Fruit fly (Drosophila melanogaster) Kc167 (cell line): ENCODE results near the gene CalpC.

Source experiments
- Myc ChIP-seq: fragments of >200 bp; optimal IDR thresholded peaks from 2 replicates; lab custom pipeline; 2017; ENCODE audit warnings: missing external identifiers
- Sin3A ChIP-seq: fragments of >200 bp; optimal IDR thresholded peaks from 2 replicates; lab custom pipeline; 2018; ENCODE audit warnings: missing external identifiers
- h ChIP-seq: fragments of >200 bp; optimal IDR thresholded peaks from 3 replicates; lab custom pipeline; 2018; ENCODE audit warnings: missing external identifiers
- insv ChIP-seq: fragments of >200 bp; optimal IDR thresholded peaks from 3 replicates; lab custom pipeline; 2018; ENCODE audit warnings: missing external identifiers
- psq ChIP-seq: fragments of >200 bp; optimal IDR thresholded peaks from 2 replicates; lab custom pipeline; 2017; ENCODE audit warnings: missing external identifiers
- ttk ChIP-seq: sonication (Bioruptor generic); optimal IDR thresholded peaks from 2 replicates; lab custom pipeline; 2017; ENCODE audit warnings: missing external identifiers

The CalpC gene

dm6 chrX:16320197-16320921 lies 5.2 kb upstream of the CalpC start, which contains the start of gene Cyp1:
Gene Cyp1 (minus strand): TSS chrX:16320370.
- no peak for TF ChIP-seq Myc
- TF ChIP-seq h (lab: Kevin White, UChicago), result no peak
- TF ChIP-seq Sin3A, result no peak
- no peak for TF ChIP-seq ttk
- no peak for TF ChIP-seq psq (lab: Kevin White, UChicago)
- TF ChIP-seq insv, result no peak

- TF ChIP-seq insv (no peak), Myc (no peak), Sin3A (no peak), ttk (no peak), psq (lab: Kevin White, UChicago) (no peak), h (lab: Kevin White, UChicago) (no peak)
These were observed 4.5 kb upstream of the CalpC start for dm6 chrX:16321037-16321436.

dm6 chrX:16323063-16323462 lies 2.5 kb upstream of the CalpC start, which contains the start of the genes CG9917 and CG32579:
Gene CG9917 (minus strand): TSS chrX:16323231.
Gene CG32579 (plus strand): TSS chrX:16323286.
- TF ChIP-seq h (lab: Kevin White, UChicago) (no peak), Sin3A (no peak), insv (no peak), Myc (no peak), ttk (no peak), psq (lab: Kevin White, UChicago) (no peak)

DNA sequence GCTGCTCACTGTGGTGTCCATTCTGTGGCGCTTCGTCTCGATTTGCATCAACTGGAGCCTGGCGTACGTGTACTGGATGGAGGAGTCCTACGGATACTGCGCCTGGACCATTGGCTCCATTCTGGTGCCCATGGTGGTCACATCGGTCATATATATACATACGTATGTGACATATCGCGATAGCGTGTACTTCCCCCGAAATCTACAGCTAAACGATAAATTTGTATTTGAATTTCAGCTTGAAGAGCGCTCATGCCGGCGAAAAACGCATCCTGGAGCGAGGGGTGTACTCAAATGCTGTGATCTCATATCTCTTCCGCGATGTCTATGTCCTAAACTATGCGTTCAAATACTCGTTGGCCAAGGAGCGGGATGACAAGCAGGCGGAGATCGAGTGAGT lies 2.0 kb upstream of the CalpC start:
- no peak for TF ChIP-seq ttk
- TF ChIP-seq psq (lab: Kevin White, UChicago), result no peak

DNA sequence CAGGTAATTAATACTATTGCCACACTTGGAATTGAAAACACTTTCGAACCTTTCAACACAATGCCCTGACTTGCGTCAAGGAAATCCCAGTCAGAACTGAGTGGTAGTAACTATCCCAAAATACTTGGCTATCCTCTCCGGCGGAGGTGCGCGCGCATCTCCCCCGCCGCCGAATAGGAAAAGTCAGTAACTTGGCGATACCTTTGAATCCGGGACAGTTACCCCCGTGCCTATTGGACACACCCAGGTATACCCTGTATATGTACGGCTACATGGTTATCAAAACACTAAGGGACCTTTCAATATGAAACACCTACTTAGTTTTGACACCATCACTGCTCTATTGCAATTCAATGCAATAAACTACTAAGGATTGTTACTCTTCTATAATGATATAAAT lies 5.1 kb downstream of the CalpC start, which contains the start of gene CG9919:
TSS of gene CG9919 (minus strand) at position 101 of the 400 bp plus-strand sequence.
- TF ChIP-seq Sin3A (no peak), Myc (no peak)

- no peak for TF ChIP-seq ttk
- no peak for TF ChIP-seq psq (lab: Kevin White, UChicago)
- no peak for TF ChIP-seq Myc
- no peak for TF ChIP-seq Sin3A
- TF ChIP-seq insv, result no peak
- TF ChIP-seq h (lab: Kevin White, UChicago), result no peak
These were observed 6.1 kb downstream of the CalpC start for dm6 chrX:16331562-16332233.

DNA sequence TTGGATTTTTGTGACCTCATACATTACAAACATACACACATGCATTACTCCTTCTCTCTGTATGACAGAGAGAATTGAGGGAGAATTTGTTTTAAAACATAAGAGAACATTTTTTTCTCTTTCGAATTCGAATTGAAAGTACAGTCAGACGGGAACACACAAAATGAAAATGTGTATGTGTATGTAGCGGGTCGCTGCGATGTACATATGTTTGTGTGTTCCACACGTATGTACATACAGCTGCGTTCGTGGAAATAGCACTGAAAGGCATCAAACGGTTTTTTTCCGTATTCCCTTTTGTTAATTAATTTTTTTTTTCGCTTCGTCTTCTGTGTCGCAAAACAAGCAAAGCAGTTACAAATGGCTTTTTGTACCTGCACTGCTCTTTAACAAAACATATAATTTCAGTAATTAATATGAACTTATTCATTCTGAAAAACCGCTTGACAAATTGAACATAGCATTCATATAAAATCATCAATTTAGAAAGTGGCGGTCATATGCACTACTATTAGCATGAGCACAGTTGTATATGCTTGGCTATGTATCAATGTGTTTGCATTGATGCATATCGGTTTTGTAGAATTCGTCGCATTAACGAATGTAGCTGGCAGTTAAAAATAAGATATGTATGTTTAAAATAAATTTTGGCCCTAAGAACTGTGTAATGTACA lies 7.2 kb downstream of the CalpC start:
- TF ChIP-seq Myc (no peak), insv (no peak), ttk (no peak), psq (lab: Kevin White, UChicago) (no peak), h (lab: Kevin White, UChicago) (no peak), Sin3A (no peak)

DNA sequence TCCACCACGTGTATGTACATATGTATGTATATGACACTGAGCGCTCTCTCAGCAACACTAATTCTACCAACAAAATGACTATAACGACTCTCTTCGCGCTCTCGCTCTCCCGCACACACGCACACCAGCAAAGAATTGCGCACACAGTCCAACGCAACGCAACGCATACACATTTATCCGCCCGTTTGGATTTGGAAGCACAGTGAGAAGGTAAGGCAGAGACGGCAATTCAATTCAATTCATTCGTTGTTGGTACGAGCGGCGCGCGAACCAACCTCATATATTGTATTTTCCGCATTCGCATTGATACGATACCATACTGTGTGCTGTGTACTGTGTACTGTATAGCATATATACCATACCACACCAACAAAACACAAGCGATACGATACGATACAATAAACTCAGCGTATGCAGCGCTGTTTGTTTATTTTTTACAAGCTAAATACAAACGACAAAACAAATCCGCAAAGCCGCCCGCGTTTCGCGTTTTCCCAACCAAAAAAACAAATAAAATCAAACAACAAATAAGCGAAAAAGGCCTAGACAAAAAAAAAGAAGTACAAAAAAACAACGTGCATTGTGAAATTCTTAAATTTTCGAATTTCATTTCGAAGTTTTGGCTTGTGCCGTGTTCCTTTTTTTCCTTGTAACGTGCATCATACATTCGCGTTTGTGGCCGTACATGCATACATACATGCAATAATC lies 8.0 kb downstream of the CalpC start, which contains the start of the genes CG9921 and Dsp1:
TSS of gene CG9921 (minus strand) at position 167 of the 708 bp plus-strand sequence.
TSS of gene Dsp1 (plus strand) at position 179 of the 708 bp plus-strand sequence.
- TF ChIP-seq ttk (no peak), h (lab: Kevin White, UChicago) (no peak), Sin3A (no peak), Myc (no peak), insv (no peak), psq (lab: Kevin White, UChicago) (no peak)

DNA sequence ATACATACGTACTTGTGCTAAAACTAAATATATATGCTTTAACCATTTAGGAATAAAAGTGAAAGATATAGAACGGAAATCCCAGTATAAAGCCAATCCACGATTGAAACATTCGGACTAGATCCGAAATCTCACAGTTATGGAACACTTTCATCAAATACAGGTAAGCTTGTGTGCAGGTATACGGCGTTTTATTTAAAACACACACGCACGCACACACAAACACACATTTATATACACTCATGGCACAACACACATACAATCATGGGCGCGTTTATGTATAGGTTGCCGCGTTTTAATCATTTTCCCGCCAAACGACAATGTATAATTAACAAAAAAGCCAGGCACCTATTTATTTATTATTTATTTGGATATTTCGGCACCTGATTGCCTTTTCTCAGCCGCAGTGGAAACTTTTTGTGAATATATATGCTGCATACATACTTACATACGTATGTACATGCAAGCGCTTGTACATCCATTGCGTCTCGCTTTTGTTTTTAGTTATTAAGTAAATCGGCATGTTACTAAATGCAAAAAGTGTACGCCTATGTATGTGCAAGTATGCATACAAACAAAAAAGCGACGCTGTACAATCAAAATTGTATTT lies 8.8 kb downstream of the CalpC start:
- TF ChIP-seq h (lab: Kevin White, UChicago), result no peak
- TF ChIP-seq insv, result no peak
- no peak for TF ChIP-seq Sin3A
- TF ChIP-seq Myc, result no peak

dm6 chrX:16335107-16335642 lies 9.6 kb downstream of the CalpC start:
- no peak for TF ChIP-seq ttk
- TF ChIP-seq h (lab: Kevin White, UChicago), result no peak
- TF ChIP-seq insv, result no peak
- no peak for TF ChIP-seq psq (lab: Kevin White, UChicago)
- no peak for TF ChIP-seq Myc
- TF ChIP-seq Sin3A, result no peak

DNA sequence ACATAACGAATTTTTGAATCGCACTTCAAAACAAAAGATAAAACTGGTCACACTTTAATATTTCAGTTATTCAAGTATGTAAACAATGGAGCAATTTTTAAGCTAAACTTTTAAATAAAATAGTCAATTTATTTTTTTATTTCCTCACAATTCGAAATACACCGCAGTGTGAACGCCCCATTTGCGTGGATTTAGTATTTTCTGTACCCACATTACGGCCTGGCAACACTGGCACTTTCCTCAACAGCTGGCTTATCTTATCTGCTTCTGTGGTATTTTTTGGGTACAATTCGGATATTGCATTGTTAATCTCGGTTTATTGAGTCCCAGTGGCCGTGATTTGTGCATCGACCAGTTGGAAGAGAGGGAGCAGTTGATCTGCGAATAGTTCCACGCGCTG lies 24.5 kb downstream of the CalpC start, which contains the start of gene sl:
TSS of gene sl (plus strand) at position 254 of the 400 bp plus-strand sequence.
- TF ChIP-seq psq (lab: Kevin White, UChicago) (no peak), Sin3A (no peak), ttk (no peak), h (lab: Kevin White, UChicago) (no peak), Myc (no peak), insv (no peak)
